Fruit fly (Drosophila melanogaster) whole organism: ENCODE data around the gene CG7149.

ENCODE experiments used
- CG8478 ChIP-seq: fragments of >200 bp; optimal IDR thresholded peaks from 2 replicates; lab custom pipeline; 2018; ENCODE audit warnings: inconsistent platforms
- Dll ChIP-seq: fragments of >200 bp; optimal IDR thresholded peaks from 2 replicates; lab custom pipeline; 2017
- EcR ChIP-seq, 2 experiments: fragments of >200 bp; optimal IDR thresholded peaks; 2 replicates each; lab custom pipeline; 2017; ENCODE audit warnings: missing biosample characterization in 2 of 2, missing genetic modification characterization in 2 of 2, missing genetic modification reagents in 2 of 2
- pan ChIP-seq: fragments of >200 bp; optimal IDR thresholded peaks from 2 replicates; lab custom pipeline; 2017
- psq ChIP-seq: fragments of >200 bp; optimal IDR thresholded peaks from 2 replicates; lab custom pipeline; 2017
- usp ChIP-seq: fragments of >200 bp; optimal IDR thresholded peaks from 2 replicates; lab custom pipeline; 2017; ENCODE audit warnings: missing biosample characterization, missing genetic modification characterization, mixed read lengths

DNA sequence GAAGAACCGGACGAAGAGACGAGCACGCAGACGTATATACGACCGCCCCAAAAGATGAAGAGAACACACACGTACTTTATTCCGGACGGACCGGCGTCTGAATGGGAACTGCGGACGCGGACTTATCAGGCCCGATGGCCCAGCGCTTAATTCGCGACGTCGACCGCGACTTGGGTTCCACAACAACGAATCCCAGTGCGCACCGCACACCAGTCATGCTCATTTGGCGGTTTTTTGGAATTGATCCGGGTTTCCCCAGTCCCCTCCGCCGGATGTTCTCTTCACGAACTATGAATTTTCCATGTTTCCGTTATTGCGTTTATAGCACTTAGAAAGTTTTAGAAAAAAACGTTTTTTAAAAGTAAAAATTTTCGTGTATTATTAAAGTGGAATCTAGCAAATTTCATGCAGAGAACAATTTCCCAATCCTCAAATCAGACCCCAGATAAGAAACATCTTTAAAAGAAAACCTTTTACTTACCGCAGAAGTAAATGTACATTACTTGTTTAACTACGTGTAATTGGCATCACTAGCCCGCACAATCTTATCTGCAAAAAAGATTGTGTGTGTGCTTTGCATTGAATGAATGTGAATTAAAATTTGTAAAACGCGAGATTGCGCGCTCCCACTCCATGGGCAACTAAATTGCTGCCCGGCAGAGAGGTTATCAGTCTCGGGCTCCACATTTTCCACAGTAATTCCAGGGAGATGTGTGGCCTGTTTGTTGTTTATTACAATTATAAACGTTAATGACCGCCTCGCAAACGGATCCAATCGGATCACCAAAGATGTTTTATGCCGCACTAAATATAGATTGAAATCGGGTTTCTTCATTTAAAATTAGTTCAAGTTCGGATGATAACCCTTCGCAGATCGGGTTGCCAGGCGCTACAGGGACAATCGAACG lies at the start of gene CG7149:
- TF ChIP-seq EcR (GFP tag; optimal IDR thresholded peaks at IDR 0.05; lab: Kevin White, UChicago) (no peak), CG8478 (lab: Kevin White, UChicago) (no peak), usp (GFP tag; lab: Kevin White, UChicago) (no peak), Dll (lab: Kevin White, UChicago) (no peak), pan (lab: Kevin White, UChicago) (no peak), psq (lab: Kevin White, UChicago) (no peak)
